Worm (Caenorhabditis elegans) whole organism, early embryonic: ENCODE results near the gene B0252.5.

Source experiments
- B0310.2 ChIP-seq: sonication (generic microtip); optimal IDR thresholded peaks from 2 replicates; lab custom pipeline; 2016; ENCODE audit warnings: mild to moderate bottlenecking, missing genetic modification characterization, missing compliant biosample characterization
- F13C5.2 ChIP-seq: sonication (generic microtip); optimal IDR thresholded peaks from 2 replicates; lab custom pipeline; 2017; ENCODE audit warnings: mild to moderate bottlenecking, missing genetic modification characterization, inconsistent platforms, missing compliant biosample characterization
- aly-1 ChIP-seq: sonication (generic microtip); optimal IDR thresholded peaks from 2 replicates; lab custom pipeline; 2016; ENCODE audit warnings: missing genetic modification characterization, missing compliant biosample characterization
- ama-1 ChIP-seq: fragments of 150-350 bp; optimal IDR thresholded peaks from 2 replicates; lab custom pipeline; 2014
- ceh-13 ChIP-seq: fragments of 200-800 bp; sonication (Bioruptor generic); optimal IDR thresholded peaks from 2 replicates; lab custom pipeline; 2018; ENCODE audit warnings: mild to moderate bottlenecking, missing genetic modification characterization, missing compliant biosample characterization
- ceh-36 ChIP-seq: sonication (generic microtip); optimal IDR thresholded peaks from 2 replicates; lab custom pipeline; 2016; ENCODE audit warnings: missing genetic modification characterization, inconsistent platforms, missing compliant biosample characterization
- ets-7 ChIP-seq: sonication (generic microtip); optimal IDR thresholded peaks from 2 replicates; lab custom pipeline; 2016; ENCODE audit warnings: missing genotype, missing genetic modification characterization, missing compliant biosample characterization
- flt-1 ChIP-seq: fragments of 200-800 bp; sonication (Bioruptor generic); IDR thresholded peaks from 2 replicates; pipeline ENCODE4 v1.3.6; 2022; ENCODE audit warnings: missing genetic modification characterization, missing compliant biosample characterization
- hmbx-1 ChIP-seq: sonication (generic microtip); optimal IDR thresholded peaks from 2 replicates; lab custom pipeline; 2016; ENCODE audit warnings: mild to moderate bottlenecking, missing genetic modification characterization, missing compliant biosample characterization
- hmg-4 ChIP-seq: fragments of 200-800 bp; sonication (Bioruptor generic); optimal IDR thresholded peaks from 2 replicates; lab custom pipeline; 2018; ENCODE audit warnings: mild to moderate bottlenecking, missing genetic modification characterization, missing compliant biosample characterization
- hnd-1 ChIP-seq: sonication (generic microtip); optimal IDR thresholded peaks from 2 replicates; lab custom pipeline; 2016; ENCODE audit warnings: missing genetic modification characterization, missing compliant biosample characterization
- pes-1 ChIP-seq: fragments of 200-800 bp; sonication (Bioruptor generic); IDR thresholded peaks from 2 replicates; pipeline ENCODE4 v1.3.6; 2022; ENCODE audit warnings: missing genetic modification reagents, missing genetic modification characterization, missing compliant biosample characterization
- scrt-1 ChIP-seq: fragments of 200-800 bp; sonication (Bioruptor generic); IDR thresholded peaks from 2 replicates; pipeline ENCODE4 v1.3.6; 2022; ENCODE audit warnings: missing genetic modification characterization, missing compliant biosample characterization
- sea-1 ChIP-seq: fragments of 200-800 bp; sonication (Bioruptor generic); conservative IDR thresholded peaks from 2 replicates; pipeline ENCODE4 v1.3.6; 2022; ENCODE audit warnings: missing genetic modification characterization, missing compliant biosample characterization
- tbx-11 ChIP-seq: fragments of 200-800 bp; sonication (Bioruptor generic); IDR thresholded peaks from 2 replicates; pipeline ENCODE4 v1.3.6; 2022; ENCODE audit warnings: missing genetic modification characterization, missing compliant biosample characterization
- tbx-37 ChIP-seq: fragments of 200-800 bp; sonication (Bioruptor generic); conservative IDR thresholded peaks from 2 replicates; pipeline ENCODE4 v1.3.6; 2022; ENCODE audit warnings: missing genetic modification reagents, missing genetic modification characterization, missing compliant biosample characterization
- tra-4 ChIP-seq: sonication (generic microtip); optimal IDR thresholded peaks from 2 replicates; lab custom pipeline; 2017; ENCODE audit warnings: missing genetic modification characterization, missing compliant biosample characterization

B0252.5 gene

DNA sequence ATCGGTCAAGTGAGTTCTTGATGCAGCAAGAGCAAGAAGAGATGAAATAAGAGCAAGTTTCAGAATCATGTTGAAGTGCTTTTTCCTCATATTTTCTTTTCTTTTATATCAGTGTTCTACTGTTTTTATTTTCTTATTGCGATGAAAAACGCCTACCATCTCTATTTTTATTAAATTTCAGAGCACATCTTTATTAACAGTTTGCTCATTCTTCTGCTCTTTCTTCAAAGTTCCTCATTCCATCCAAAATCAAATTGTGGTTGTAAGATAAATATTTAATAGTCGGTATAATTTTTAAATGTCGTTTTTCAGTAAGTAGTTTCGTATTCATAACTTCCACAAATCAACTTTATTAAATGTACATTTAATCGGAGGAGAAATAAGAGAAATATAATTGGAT is 46.2 kb downstream of the B0252.5 start, which contains the start of gene C44B7.5:
C44B7.5 (minus strand) TSS at position 101 of the 400 bp plus-strand sequence.
- no peak for TF ChIP-seq B0310.2
- no peak for TF ChIP-seq ceh-36
- no peak for TF ChIP-seq scrt-1 (GFP tag; lab: Robert Waterston, UW)
- TF ChIP-seq aly-1 (tag; lab: Kevin White, UChicago), result no peak
- no peak for TF ChIP-seq tbx-11 (GFP tag; lab: Robert Waterston, UW)
- TF ChIP-seq hnd-1 (tag; lab: Kevin White, UChicago), result no peak
- no peak for TF ChIP-seq hmg-4 (GFP tag; lab: Kevin White, UChicago)
- TF ChIP-seq tra-4 (tag; lab: Kevin White, UChicago), result no peak
- TF ChIP-seq hmbx-1 (tag; lab: Kevin White, UChicago), result no peak
- no peak for TF ChIP-seq ama-1

DNA sequence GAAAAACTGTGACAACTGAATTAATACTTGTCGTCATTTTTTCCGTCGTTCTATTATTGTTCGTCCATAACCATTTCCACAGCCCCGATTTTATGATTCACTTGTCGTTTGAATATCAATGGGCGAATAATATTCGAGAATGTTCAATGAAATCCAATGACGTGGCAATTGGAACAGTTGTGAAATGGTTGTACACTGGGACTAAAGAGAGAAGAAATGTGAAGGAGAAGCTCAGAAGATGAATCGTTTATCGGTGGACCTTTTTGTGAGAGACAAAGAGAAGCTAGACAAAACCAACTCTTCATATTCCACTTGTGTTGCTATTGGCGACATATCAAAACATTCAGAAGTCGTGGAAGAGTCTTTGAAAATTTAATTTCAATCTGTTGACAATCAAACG is 47.9 kb downstream of the B0252.5 start, which contains the start of gene clhm-1:
clhm-1 (minus strand) TSS at position 207 of the 400 bp plus-strand sequence.
- TF ChIP-seq hnd-1 (tag; lab: Kevin White, UChicago) (no peak), ama-1 (no peak), ceh-36 (no peak), pes-1 (GFP tag; lab: Robert Waterston, UW) (no peak), scrt-1 (GFP tag; lab: Robert Waterston, UW) (no peak), tbx-37 (no peak), F13C5.2 (tag; lab: Kevin White, UChicago) (no peak), aly-1 (tag; lab: Kevin White, UChicago) (no peak), tra-4 (tag; lab: Kevin White, UChicago) (no peak), ceh-13 (GFP tag; lab: Kevin White, UChicago) (no peak), hmg-4 (GFP tag; lab: Kevin White, UChicago) (no peak), tbx-11 (GFP tag; lab: Robert Waterston, UW) (no peak), sea-1 (GFP tag; lab: Robert Waterston, UW) (no peak), flt-1 (GFP tag; lab: Robert Waterston, UW) (no peak), hmbx-1 (tag; lab: Kevin White, UChicago) (no peak), B0310.2 (no peak), ets-7 (tag; lab: Kevin White, UChicago) (no peak)
